Fruit fly (Drosophila melanogaster): ENCODE measurements around the gene CG43135.

The CG43135 gene

DNA sequence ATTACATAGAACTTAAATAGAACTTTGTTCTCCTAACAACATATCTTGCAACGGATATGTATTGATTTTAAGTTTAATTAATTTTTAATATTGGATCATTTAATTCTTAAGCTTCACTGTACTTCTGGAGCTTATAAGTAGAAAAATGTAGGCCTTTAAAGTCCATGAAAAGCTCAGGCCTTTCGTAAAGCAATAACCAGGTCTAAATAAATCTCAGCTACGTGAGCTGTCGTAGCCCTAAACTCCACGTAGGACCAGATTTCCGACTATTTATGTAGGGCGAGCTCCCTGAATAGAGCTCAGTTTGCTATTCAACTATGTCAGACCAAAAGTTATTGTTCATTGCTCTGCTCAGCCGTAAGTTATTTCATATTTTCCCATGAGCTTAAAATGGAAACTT lies at the start of gene CG43135:
Gene CG43135 (plus strand): TSS at position 301 of the 400 bp plus-strand sequence.
- no peak for TF ChIP-seq jim (GFP tag; optimal IDR thresholded peaks at IDR 0.05)
- no peak for TF ChIP-seq h (GFP tag; optimal IDR thresholded peaks at IDR 0.05)
- no peak for TF ChIP-seq CG32264 (GFP tag; optimal IDR thresholded peaks at IDR 0.05)
- TF ChIP-seq sv (GFP tag; optimal IDR thresholded peaks at IDR 0.05): no peak
- TF ChIP-seq tai (GFP tag; optimal IDR thresholded peaks at IDR 0.05): no peak
- TF ChIP-seq Hnf4 (GFP tag; optimal IDR thresholded peaks at IDR 0.05): no peak
- TF ChIP-seq rgr (GFP tag; optimal IDR thresholded peaks at IDR 0.05): no peak
- TF ChIP-seq CrebA (GFP tag; optimal IDR thresholded peaks at IDR 0.05; ENCODE audit: borderline replicate concordance): no peak
- TF ChIP-seq GATAd (GFP tag; optimal IDR thresholded peaks at IDR 0.05): no peak
- TF ChIP-seq fru (GFP tag; optimal IDR thresholded peaks at IDR 0.05): no peak
- TF ChIP-seq OdsH (GFP tag; optimal IDR thresholded peaks at IDR 0.05): no peak
- no peak for TF ChIP-seq woc (GFP tag; optimal IDR thresholded peaks at IDR 0.05)
- TF ChIP-seq Jra (GFP tag; optimal IDR thresholded peaks at IDR 0.05): no peak
- TF ChIP-seq sage (GFP tag; optimal IDR thresholded peaks at IDR 0.05): no peak
- TF ChIP-seq Rel (GFP tag; optimal IDR thresholded peaks at IDR 0.05): no peak
- TF ChIP-seq Rel (tag; optimal IDR thresholded peaks at IDR 0.05): no peak
- no peak for TF ChIP-seq CG9705 (GFP tag; optimal IDR thresholded peaks at IDR 0.05)

DNA sequence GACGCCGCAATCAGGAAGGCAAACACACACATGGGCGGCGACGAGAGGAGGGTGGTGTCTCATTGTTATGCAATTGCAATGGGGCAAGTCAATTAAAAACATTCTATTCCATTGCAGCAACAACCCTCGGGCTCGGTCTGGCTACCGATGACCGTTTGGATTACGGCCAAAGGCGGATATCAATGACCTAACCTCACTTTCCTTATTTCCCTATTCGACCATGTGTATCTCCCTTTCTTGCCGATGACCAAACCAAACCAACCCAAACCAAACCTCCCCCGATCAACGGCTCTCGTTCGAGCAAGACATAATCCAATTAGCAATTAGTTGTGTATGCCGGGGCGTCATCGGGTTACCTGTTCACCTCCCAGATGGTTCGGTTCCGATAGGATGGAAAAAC lies 49.4 kb upstream of the CG43135 start:
- TF ChIP-seq CG32264 (GFP tag; optimal IDR thresholded peaks at IDR 0.05) (no peak), Sp1 (GFP tag; optimal IDR thresholded peaks at IDR 0.05) (no peak), jim (GFP tag; optimal IDR thresholded peaks at IDR 0.05) (no peak), Hnf4 (GFP tag; optimal IDR thresholded peaks at IDR 0.05) (no peak), Mio (GFP tag; optimal IDR thresholded peaks at IDR 0.05) (no peak), dsf (GFP tag; optimal IDR thresholded peaks at IDR 0.05; ENCODE audit: borderline replicate concordance) (no peak)

DNA sequence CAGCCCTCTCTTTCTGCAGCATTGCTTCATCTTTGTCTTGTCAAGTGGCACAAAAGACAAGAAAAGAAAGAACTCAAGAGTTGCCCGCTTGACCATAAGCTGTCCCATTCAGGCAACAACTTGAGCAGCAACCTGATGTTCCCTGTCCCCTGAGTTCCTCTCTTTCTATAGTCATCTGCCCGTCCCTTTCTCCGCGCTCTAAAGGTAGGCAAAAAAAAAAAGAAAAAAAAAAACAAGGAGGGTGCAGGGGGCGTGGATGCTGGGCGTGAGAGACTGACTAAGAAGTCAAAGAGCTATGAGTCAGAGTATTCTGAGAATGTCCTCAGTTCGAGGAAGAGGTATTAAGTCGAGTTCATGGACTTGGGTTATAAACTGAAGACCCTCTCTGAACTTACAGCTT lies 47.6 kb upstream of the CG43135 start:
- no peak for TF ChIP-seq dl (GFP tag; optimal IDR thresholded peaks at IDR 0.05; ENCODE audit: insufficient read depth in 1 of 2, partially characterized antibody in 2 of 2)
- peak; percentile 19 for TF ChIP-seq psq (GFP tag; optimal IDR thresholded peaks at IDR 0.05)

DNA sequence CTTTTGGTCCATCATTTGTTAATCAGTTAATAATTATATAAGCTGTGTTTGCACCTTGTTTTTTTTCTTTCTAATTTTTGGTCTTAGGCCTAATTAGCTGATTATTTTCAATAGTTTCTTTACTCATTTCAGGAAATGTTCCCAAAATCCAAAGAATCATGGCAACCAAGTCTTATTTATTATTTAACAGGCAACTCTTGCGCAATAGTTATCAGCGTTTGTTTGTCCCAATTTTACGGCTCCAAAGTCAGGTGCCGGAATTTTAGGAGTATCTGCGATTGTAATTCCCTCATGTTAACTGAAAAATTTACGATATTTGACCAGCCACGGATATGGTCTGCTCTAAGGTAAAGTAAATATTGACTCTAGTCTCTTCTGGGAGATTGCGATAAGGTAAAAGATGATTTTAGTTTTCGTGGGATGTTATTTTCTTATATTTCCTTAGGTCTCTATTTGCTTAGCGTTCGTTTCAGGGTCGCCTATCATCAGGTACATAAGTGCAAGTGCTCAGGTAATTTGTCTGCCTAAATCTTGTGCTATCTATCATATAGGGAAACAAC lies 45.9 kb upstream of the CG43135 start:
- TF ChIP-seq Dfd (GFP tag; optimal IDR thresholded peaks at IDR 0.05) (no peak), GATAd (GFP tag; optimal IDR thresholded peaks at IDR 0.05) (no peak), rgr (GFP tag; optimal IDR thresholded peaks at IDR 0.05) (no peak)

DNA sequence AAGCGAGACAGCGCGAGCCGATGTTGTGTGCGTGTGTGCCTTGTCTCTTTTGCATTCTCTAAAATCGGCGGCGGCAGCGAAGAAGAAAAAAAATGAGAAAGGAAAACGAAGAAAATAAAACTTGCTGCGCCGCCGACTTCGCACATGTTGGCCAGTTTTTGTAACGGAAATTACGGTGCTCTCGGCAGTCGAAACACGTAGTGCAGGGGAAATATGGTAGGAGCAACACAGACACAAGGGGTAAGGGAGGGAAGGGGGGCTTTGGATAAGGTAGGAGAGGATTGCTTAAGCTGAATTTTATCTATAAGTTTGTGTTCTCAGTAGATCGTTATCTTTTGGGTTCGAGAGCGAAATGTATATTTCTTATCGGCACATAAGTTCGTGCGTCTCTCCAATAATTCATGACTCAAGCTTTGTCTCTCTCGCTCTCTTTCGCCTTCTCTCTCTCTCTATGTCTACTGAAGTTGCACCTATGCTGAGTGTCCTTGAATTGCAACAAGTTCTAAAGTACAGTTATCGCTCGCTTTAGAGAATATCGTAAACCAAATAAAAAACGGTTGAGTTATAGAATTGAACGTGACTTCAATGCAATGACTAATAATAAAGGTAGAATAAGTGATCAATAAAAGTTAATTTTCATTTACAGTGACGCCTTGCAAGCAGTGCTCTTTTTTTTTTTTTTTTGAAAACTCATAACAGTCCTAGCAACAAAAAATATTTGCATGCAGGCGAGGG lies 44.3 kb upstream of the CG43135 start:
- TF ChIP-seq br (GFP tag; optimal IDR thresholded peaks at IDR 0.05) (no peak), psq (GFP tag; optimal IDR thresholded peaks at IDR 0.05) (peak; percentile 4)

DNA sequence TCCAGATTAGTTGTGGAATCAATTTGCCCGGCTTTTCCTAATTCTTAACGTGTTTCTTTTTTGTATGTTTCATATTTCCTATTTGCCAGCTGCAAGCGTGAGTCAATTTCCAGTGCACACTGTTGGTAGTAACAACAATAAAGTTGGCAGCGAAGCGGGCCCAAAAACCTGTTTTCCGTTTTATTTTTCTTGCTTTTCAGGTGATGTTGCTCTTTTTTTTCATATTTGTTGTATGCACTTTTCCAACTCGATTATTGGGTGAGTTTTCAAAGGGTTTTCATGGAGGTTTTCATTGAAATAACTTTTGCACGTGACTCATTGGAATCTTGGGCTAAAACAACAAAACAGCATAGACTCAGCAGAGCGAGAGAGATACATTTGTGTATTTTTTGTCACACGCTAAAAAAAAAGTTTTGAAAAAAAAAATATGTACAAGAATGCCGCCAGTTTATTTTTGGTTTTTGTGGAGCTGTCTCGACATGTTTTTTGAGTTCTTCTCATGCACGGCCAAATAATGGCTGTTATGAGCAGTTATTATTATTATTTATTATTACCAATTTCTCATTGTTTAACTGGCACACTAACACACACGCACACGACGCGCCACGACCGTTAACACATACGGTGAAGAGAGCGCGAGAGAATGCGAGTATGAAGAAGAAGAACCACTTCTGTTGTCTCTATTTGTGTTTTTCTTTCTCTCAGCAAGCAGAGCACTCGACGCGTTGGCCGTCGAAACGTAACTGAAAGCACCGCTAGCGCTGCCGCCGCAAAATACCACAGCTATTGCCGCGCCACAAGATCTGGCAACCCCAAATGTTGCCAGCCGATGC lies 42.6 kb upstream of the CG43135 start, which contains the start of gene Fas2:
Gene Fas2 (minus strand): TSS at position 748 of the 833 bp plus-strand sequence.
- TF ChIP-seq Dfd (GFP tag; optimal IDR thresholded peaks at IDR 0.05) (no peak), sv (GFP tag; optimal IDR thresholded peaks at IDR 0.05) (no peak), N (GFP tag; optimal IDR thresholded peaks at IDR 0.05) (no peak), fru (GFP tag; optimal IDR thresholded peaks at IDR 0.05) (peak; percentile 67), tai (GFP tag; optimal IDR thresholded peaks at IDR 0.05) (peak; percentile 29), dsf (GFP tag; optimal IDR thresholded peaks at IDR 0.05; ENCODE audit: borderline replicate concordance) (no peak), brk (GFP tag; optimal IDR thresholded peaks at IDR 0.05) (no peak), Rel (GFP tag; optimal IDR thresholded peaks at IDR 0.05) (peak; percentile 34), Rel (tag; optimal IDR thresholded peaks at IDR 0.05) (peak; percentile 40), dl (GFP tag; optimal IDR thresholded peaks at IDR 0.05; ENCODE audit: insufficient read depth in 1 of 2, partially characterized antibody in 2 of 2) (peak in 1 of 2 experiments; percentile 54), sage (GFP tag; optimal IDR thresholded peaks at IDR 0.05) (no peak), Mio (GFP tag; optimal IDR thresholded peaks at IDR 0.05) (no peak), Hr78 (GFP tag; optimal IDR thresholded peaks at IDR 0.05) (no peak), HLH106 (tag; optimal IDR thresholded peaks at IDR 0.05) (peak; percentile 7), ey (GFP tag; optimal IDR thresholded peaks at IDR 0.05) (peak; percentile 28), foxo (GFP tag; optimal IDR thresholded peaks at IDR 0.05) (peak in 1 of 2 experiments; percentile 61), Abd-B (GFP tag; optimal IDR thresholded peaks at IDR 0.05) (no peak), Hnf4 (GFP tag; optimal IDR thresholded peaks at IDR 0.05) (peak; percentile 46), Myc (optimal IDR thresholded peaks at IDR 0.05) (no peak), br (GFP tag; optimal IDR thresholded peaks at IDR 0.05) (peak; percentile 60), Jra (GFP tag; optimal IDR thresholded peaks at IDR 0.05) (no peak), CrebA (GFP tag; optimal IDR thresholded peaks at IDR 0.05; ENCODE audit: borderline replicate concordance) (peak; percentile 1), rgr (GFP tag; optimal IDR thresholded peaks at IDR 0.05) (peak; percentile 80), pan (optimal IDR thresholded peaks at IDR 0.05) (no peak), Vsx2 (GFP tag; optimal IDR thresholded peaks at IDR 0.05; ENCODE audit: partially characterized antibody) (peak; percentile 91), Sp1 (GFP tag; optimal IDR thresholded peaks at IDR 0.05) (peak; percentile 54), Hr83 (GFP tag; optimal IDR thresholded peaks at IDR 0.05; ENCODE audit: poor library complexity, severe bottlenecking) (peak; percentile 81)
